Worm (Caenorhabditis elegans) whole organism, L3 larva: ENCODE measurements around the gene C15H9.5.
A peak's percentile ranks its signal among the peaks of the same experiment; 100 is the strongest.

Experiments
- R02D3.7 ChIP-seq: fragments of 150-350 bp; optimal IDR thresholded peaks from 2 replicates; lab custom pipeline; 2014; ENCODE audit warnings: missing biosample characterization, missing genetic modification characterization
- lin-39 ChIP-seq: fragments of 150-350 bp; optimal IDR thresholded peaks from 2 replicates; lab custom pipeline; 2018; ENCODE audit warnings: missing biosample characterization, missing genetic modification reagents, missing genetic modification characterization

C15H9.5 gene

DNA sequence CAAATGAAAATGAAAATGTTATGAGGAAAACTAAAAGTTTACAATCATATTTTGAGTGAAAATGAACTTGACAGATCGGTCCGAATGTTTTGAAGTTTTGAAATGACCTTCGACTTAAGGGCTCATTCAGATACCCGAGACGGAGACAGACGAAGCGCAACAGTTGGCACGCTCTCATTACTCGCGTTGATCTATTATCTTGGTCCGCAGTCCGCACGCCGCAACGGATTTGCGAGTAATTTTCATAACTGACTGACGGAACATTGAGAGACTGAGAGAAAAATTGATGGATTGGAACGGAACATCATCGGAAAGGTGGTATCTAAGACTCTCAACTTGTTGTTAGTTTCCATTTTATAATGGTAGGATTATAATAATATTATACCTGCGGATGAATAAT is 52.8 kb downstream of the C15H9.5 start:
- TF ChIP-seq R02D3.7 (tag; lab: Kevin White, UChicago) (no peak), lin-39 (tag; lab: Kevin White, UChicago) (peak; percentile 63)
